In genomic region chrX:13144975-13145618, ce11 we compare ENCODE assay signal across 4 worm cellular contexts.
TF ChIP-seq lines count a peak whose summit lies in the region.

No protein-coding gene starts in this region.

TF ChIP-seq in whole organism, L2 larva, 48 proteins besides CTCF, POLR2A, EP300 and RAD21 (continues in another document):
- TF ChIP-seq egl-27 (tag; optimal IDR thresholded peaks at IDR 0.05; lab: Kevin White, UChicago) (peak; percentile 97), nhr-10 (tag; optimal IDR thresholded peaks at IDR 0.05; lab: Kevin White, UChicago) (peak; percentile 77), sem-4 (tag; optimal IDR thresholded peaks at IDR 0.05; lab: Kevin White, UChicago) (peak; percentile 96), sma-3 (GFP tag; optimal IDR thresholded peaks at IDR 0.05; lab: Kevin White, UChicago) (peak; percentile 92), nhr-237 (tag; optimal IDR thresholded peaks at IDR 0.05; lab: Kevin White, UChicago) (no peak), nhr-21 (tag; optimal IDR thresholded peaks at IDR 0.05; lab: Kevin White, UChicago) (peak; percentile 96), lin-11 (tag; optimal IDR thresholded peaks at IDR 0.05; lab: Kevin White, UChicago) (peak; percentile 86), alr-1 (tag; optimal IDR thresholded peaks at IDR 0.05; lab: Kevin White, UChicago) (peak; percentile 92), nhr-77 (tag; optimal IDR thresholded peaks at IDR 0.05; lab: Kevin White, UChicago) (peak; percentile 2), nhr-12 (tag; optimal IDR thresholded peaks at IDR 0.05; lab: Kevin White, UChicago) (no peak), mbf-1 (tag; optimal IDR thresholded peaks at IDR 0.05; lab: Kevin White, UChicago) (no peak), skn-1 (tag; optimal IDR thresholded peaks at IDR 0.05; lab: Kevin White, UChicago) (no peak), zag-1 (tag; optimal IDR thresholded peaks at IDR 0.05; lab: Kevin White, UChicago) (peak; percentile 95), ztf-11 (tag; optimal IDR thresholded peaks at IDR 0.05; lab: Kevin White, UChicago) (no peak), unc-55 (GFP tag; optimal IDR thresholded peaks at IDR 0.05; lab: Kevin White, UChicago) (peak; percentile 92), blmp-1 (tag; optimal IDR thresholded peaks at IDR 0.05; lab: Kevin White, UChicago; ENCODE audit: insufficient read depth) (peak; percentile 87), gmeb-1 (tag; optimal IDR thresholded peaks at IDR 0.05; lab: Kevin White, UChicago) (peak; percentile 81), lin-39 (tag; optimal IDR thresholded peaks at IDR 0.05; lab: Kevin White, UChicago) (peak; percentile 76), peb-1 (tag; optimal IDR thresholded peaks at IDR 0.05; lab: Kevin White, UChicago) (no peak), ceh-16 (tag; optimal IDR thresholded peaks at IDR 0.05; lab: Kevin White, UChicago) (peak; percentile 84), nhr-23 (tag; optimal IDR thresholded peaks at IDR 0.05; lab: Kevin White, UChicago) (no peak), ZK546.5 (tag; optimal IDR thresholded peaks at IDR 0.05; lab: Kevin White, UChicago) (no peak), snpc-4 (tag; optimal IDR thresholded peaks at IDR 0.05; lab: Kevin White, UChicago) (peak; percentile 66)

TF ChIP-seq in whole organism, L4 larva, 104 proteins besides CTCF, POLR2A, EP300 and RAD21 (continues in another document):
- TF ChIP-seq lir-3 (tag; optimal IDR thresholded peaks at IDR 0.05; lab: Kevin White, UChicago) (peak; percentile 35), fos-1 (tag; optimal IDR thresholded peaks at IDR 0.05; lab: Kevin White, UChicago) (peak; percentile 6), ztf-7 (tag; optimal IDR thresholded peaks at IDR 0.05; lab: Kevin White, UChicago) (peak; percentile 77), set-16 (GFP tag; IDR thresholded peaks at IDR 0.05; lab: Robert Waterston, UW) (peak; percentile 99), mep-1 (tag; optimal IDR thresholded peaks at IDR 0.05; lab: Kevin White, UChicago) (peak; percentile 98), ceh-44 (GFP tag; IDR thresholded peaks at IDR 0.05; lab: Robert Waterston, UW) (no peak), dmd-8 (GFP tag; IDR thresholded peaks at IDR 0.05; lab: Robert Waterston, UW) (peak; percentile 57; the same call in 1 of the 2 replicates), hlh-30 (tag; optimal IDR thresholded peaks at IDR 0.05; lab: Kevin White, UChicago; ENCODE audit: insufficient read depth) (peak; percentile 100), skn-1 (tag; optimal IDR thresholded peaks at IDR 0.05; lab: Kevin White, UChicago) (no peak), nhr-41 (GFP tag; IDR thresholded peaks at IDR 0.05; lab: Robert Waterston, UW) (peak; percentile 32; the same call in 1 of the 2 replicates), zip-11 (GFP tag; IDR thresholded peaks at IDR 0.05; lab: Robert Waterston, UW) (no peak), ama-1 (optimal IDR thresholded peaks at IDR 0.05; lab: Kevin White, UChicago) (peak; percentile 98), cey-2 (tag; optimal IDR thresholded peaks at IDR 0.05; lab: Kevin White, UChicago; ENCODE audit: borderline replicate concordance, insufficient read depth) (peak; percentile 26), jun-1 (tag; optimal IDR thresholded peaks at IDR 0.05; lab: Kevin White, UChicago) (peak; percentile 87), nhr-48 (tag; optimal IDR thresholded peaks at IDR 0.05; lab: Kevin White, UChicago) (peak; percentile 94), mes-2 (tag; optimal IDR thresholded peaks at IDR 0.05; lab: Kevin White, UChicago; ENCODE audit: poor library complexity, severe bottlenecking) (peak; percentile 80), zag-1 (tag; optimal IDR thresholded peaks at IDR 0.05; lab: Kevin White, UChicago) (no peak), ceh-82 (tag; optimal IDR thresholded peaks at IDR 0.05; lab: Kevin White, UChicago) (no peak), hmg-1.1 (GFP tag; IDR thresholded peaks at IDR 0.05; lab: Robert Waterston, UW) (peak; percentile 96), spr-3 (GFP tag; optimal IDR thresholded peaks at IDR 0.05; lab: Kevin White, UChicago) (peak; percentile 82), vab-7 (GFP tag; IDR thresholded peaks at IDR 0.05; lab: Robert Waterston, UW) (no peak; the same call in none of the 2 replicates), lin-39 (tag; optimal IDR thresholded peaks at IDR 0.05; lab: Kevin White, UChicago) (peak; percentile 77), sdz-12 (GFP tag; optimal IDR thresholded peaks at IDR 0.05; lab: Kevin White, UChicago) (no peak)

TF ChIP-seq in whole organism, late embryonic, 69 proteins besides CTCF, POLR2A, EP300 and RAD21 (continues in another document):
- TF ChIP-seq hlh-8 (tag; optimal IDR thresholded peaks at IDR 0.05; lab: Kevin White, UChicago) (peak; percentile 68), syd-9 (tag; optimal IDR thresholded peaks at IDR 0.05; lab: Kevin White, UChicago) (peak; percentile 80), pha-2 (tag; optimal IDR thresholded peaks at IDR 0.05; lab: Kevin White, UChicago) (no peak), hlh-15 (tag; optimal IDR thresholded peaks at IDR 0.05; lab: Kevin White, UChicago) (no peak), npax-4 (tag; optimal IDR thresholded peaks at IDR 0.05; lab: Kevin White, UChicago) (no peak), ceh-2 (tag; optimal IDR thresholded peaks at IDR 0.05; lab: Kevin White, UChicago) (peak; percentile 61), unc-42 (tag; optimal IDR thresholded peaks at IDR 0.05; lab: Kevin White, UChicago) (peak; percentile 87), che-1 (tag; optimal IDR thresholded peaks at IDR 0.05; lab: Kevin White, UChicago) (peak; percentile 47), unc-3 (GFP tag; conservative IDR thresholded peaks at IDR 0.05; lab: Robert Waterston, UW) (no peak; the same call in 1 of the 2 replicates), unc-3 (tag; optimal IDR thresholded peaks at IDR 0.05; lab: Kevin White, UChicago) (no peak), mec-3 (tag; optimal IDR thresholded peaks at IDR 0.05; lab: Kevin White, UChicago; ENCODE audit: borderline replicate concordance) (no peak), sdc-2 (tag; optimal IDR thresholded peaks at IDR 0.05; lab: Kevin White, UChicago) (peak; percentile 77), elt-4 (tag; optimal IDR thresholded peaks at IDR 0.05; lab: Kevin White, UChicago) (no peak), ref-2 (tag; optimal IDR thresholded peaks at IDR 0.05; lab: Kevin White, UChicago) (peak; percentile 91), pha-4 (tag; optimal IDR thresholded peaks at IDR 0.05; lab: Kevin White, UChicago) (no peak), F13H6.1 (tag; optimal IDR thresholded peaks at IDR 0.05; lab: Kevin White, UChicago) (peak; percentile 78), pax-1 (tag; optimal IDR thresholded peaks at IDR 0.05; lab: Kevin White, UChicago) (peak; percentile 35), gmeb-2 (tag; optimal IDR thresholded peaks at IDR 0.05; lab: Kevin White, UChicago) (peak; percentile 16), nhr-232 (tag; optimal IDR thresholded peaks at IDR 0.05; lab: Kevin White, UChicago) (no peak), tbx-2 (tag; optimal IDR thresholded peaks at IDR 0.05; lab: Kevin White, UChicago) (peak; percentile 93), ceh-45 (GFP tag; IDR thresholded peaks at IDR 0.05; lab: Robert Waterston, UW) (no peak), ceh-9 (tag; optimal IDR thresholded peaks at IDR 0.05; lab: Kevin White, UChicago) (no peak), ceh-48 (tag; optimal IDR thresholded peaks at IDR 0.05; lab: Kevin White, UChicago) (peak; percentile 83), dmd-4 (tag; optimal IDR thresholded peaks at IDR 0.05; lab: Kevin White, UChicago; ENCODE audit: borderline replicate concordance) (peak; percentile 10), ama-1 (optimal IDR thresholded peaks at IDR 0.05; lab: Kevin White, UChicago) (peak; percentile 95), rnt-1 (tag; optimal IDR thresholded peaks at IDR 0.05; lab: Kevin White, UChicago) (peak; percentile 93)

TF ChIP-seq in whole organism, mixed stage, embryonic, 35 proteins besides CTCF, POLR2A, EP300 and RAD21 (continues in another document):
- TF ChIP-seq drap-1 (GFP tag; optimal IDR thresholded peaks at IDR 0.05; lab: Kevin White, UChicago) (peak; percentile 41), nhr-2 (tag; optimal IDR thresholded peaks at IDR 0.05; lab: Kevin White, UChicago) (peak; percentile 75), lsy-2 (tag; optimal IDR thresholded peaks at IDR 0.05; lab: Kevin White, UChicago) (peak; percentile 72), flh-1 (GFP tag; optimal IDR thresholded peaks at IDR 0.05; lab: Kevin White, UChicago) (no peak), tbx-8 (GFP tag; optimal IDR thresholded peaks at IDR 0.05; lab: Kevin White, UChicago) (peak; percentile 33), ceh-43 (GFP tag; optimal IDR thresholded peaks at IDR 0.05; lab: Kevin White, UChicago) (peak; percentile 46), sem-2 (GFP tag; optimal IDR thresholded peaks at IDR 0.05; lab: Kevin White, UChicago) (peak; percentile 45), nhr-28 (tag; optimal IDR thresholded peaks at IDR 0.05; lab: Kevin White, UChicago) (no peak), sptf-1 (tag; optimal IDR thresholded peaks at IDR 0.05; lab: Kevin White, UChicago) (peak; percentile 81), nhr-237 (tag; optimal IDR thresholded peaks at IDR 0.05; lab: Kevin White, UChicago) (peak; percentile 65), ztf-11 (tag; optimal IDR thresholded peaks at IDR 0.05; lab: Kevin White, UChicago) (peak; percentile 86), lin-13 (tag; optimal IDR thresholded peaks at IDR 0.05; lab: Kevin White, UChicago) (peak; percentile 64), mls-2 (tag; optimal IDR thresholded peaks at IDR 0.05; lab: Kevin White, UChicago) (peak; percentile 81), zip-8 (tag; optimal IDR thresholded peaks at IDR 0.05; lab: Kevin White, UChicago) (no peak), unc-120 (tag; optimal IDR thresholded peaks at IDR 0.05; lab: Kevin White, UChicago; ENCODE audit: poor library complexity, severe bottlenecking) (peak; percentile 99), ceh-39 (tag; optimal IDR thresholded peaks at IDR 0.05; lab: Kevin White, UChicago) (no peak), nhr-76 (tag; optimal IDR thresholded peaks at IDR 0.05; lab: Kevin White, UChicago) (no peak), lin-32 (GFP tag; optimal IDR thresholded peaks at IDR 0.05; lab: Kevin White, UChicago) (peak; percentile 29), unc-62 (GFP tag; optimal IDR thresholded peaks at IDR 0.05; lab: Kevin White, UChicago) (peak; percentile 88), cnd-1 (tag; optimal IDR thresholded peaks at IDR 0.05; lab: Kevin White, UChicago) (peak; percentile 69), blmp-1 (tag; optimal IDR thresholded peaks at IDR 0.05; lab: Kevin White, UChicago) (no peak), mab-5 (tag; optimal IDR thresholded peaks at IDR 0.05; lab: Kevin White, UChicago) (no peak), mep-1 (tag; optimal IDR thresholded peaks at IDR 0.05; lab: Kevin White, UChicago) (peak; percentile 57), unc-39 (tag; optimal IDR thresholded peaks at IDR 0.05; lab: Kevin White, UChicago) (peak; percentile 74), nhr-12 (tag; optimal IDR thresholded peaks at IDR 0.05; lab: Kevin White, UChicago) (no peak), snpc-4 (tag; optimal IDR thresholded peaks at IDR 0.05; lab: Kevin White, UChicago) (no peak), bed-3 (GFP tag; optimal IDR thresholded peaks at IDR 0.05; lab: Kevin White, UChicago) (peak; percentile 47), pha-4 (tag; optimal IDR thresholded peaks at IDR 0.05; lab: Kevin White, UChicago) (peak; percentile 81), elt-1 (tag; optimal IDR thresholded peaks at IDR 0.05; lab: Kevin White, UChicago; ENCODE audit: borderline replicate concordance, insufficient read depth) (peak; percentile 47)
